Fruit fly (Drosophila melanogaster): ENCODE measurements around the gene CCT6.

The CCT6 gene

dm6 chrX:15785429-15786239, 39.2 kb downstream of the CCT6 start, which contains the start of the genes Paf-AHalpha and mRpS30 (continued):
- TF ChIP-seq pb (GFP tag; optimal IDR thresholded peaks at IDR 0.05) (no peak), tgo (GFP tag; IDR thresholded peaks at IDR 0.05) (no peak), zfh2 (GFP tag; optimal IDR thresholded peaks at IDR 0.05) (peak; percentile 1), CG11398 (GFP tag; optimal IDR thresholded peaks at IDR 0.05) (no peak), seq (GFP tag; IDR thresholded peaks at IDR 0.05) (no peak), CG34224 (GFP tag; IDR thresholded peaks at IDR 0.05; ENCODE audit: partially characterized antibody) (no peak), CG17829 (tag; optimal IDR thresholded peaks at IDR 0.05) (no peak), Tbp (GFP tag; optimal IDR thresholded peaks at IDR 0.05) (no peak), CG15269 (tag; optimal IDR thresholded peaks at IDR 0.05) (no peak), CG32767 (GFP tag; IDR thresholded peaks at IDR 0.05) (no peak), Scr (GFP tag; IDR thresholded peaks at IDR 0.05; ENCODE audit: partially characterized antibody) (peak; percentile 14; the same call in 1 of the 2 replicates), Atf6 (GFP tag; IDR thresholded peaks at IDR 0.05) (no peak), Optix (GFP tag; IDR thresholded peaks at IDR 0.05) (no peak), CG8924 (tag; optimal IDR thresholded peaks at IDR 0.05) (no peak), CG3995 (GFP tag; optimal IDR thresholded peaks at IDR 0.05) (peak; percentile 94), Antp (GFP tag; optimal IDR thresholded peaks at IDR 0.05) (no peak), CG6813 (GFP tag; optimal IDR thresholded peaks at IDR 0.05) (no peak), amos (GFP tag; IDR thresholded peaks at IDR 0.05; ENCODE audit: partially characterized antibody) (peak; percentile 14; the same call in 1 of the 2 replicates), slou (GFP tag; optimal IDR thresholded peaks at IDR 0.05) (no peak), crc (GFP tag; optimal IDR thresholded peaks at IDR 0.05) (no peak), oc (tag; optimal IDR thresholded peaks at IDR 0.05) (no peak), Hmx (GFP tag; optimal IDR thresholded peaks at IDR 0.05) (no peak), Fer3 (tag; optimal IDR thresholded peaks at IDR 0.05) (no peak), CG8944 (GFP tag; optimal IDR thresholded peaks at IDR 0.05) (no peak), pum (GFP tag; optimal IDR thresholded peaks at IDR 0.05) (no peak), shn (GFP tag; optimal IDR thresholded peaks at IDR 0.05) (no peak), pzg (GFP tag; optimal IDR thresholded peaks at IDR 0.05) (peak; percentile 58), CG4360 (GFP tag; IDR thresholded peaks at IDR 0.05) (no peak)

- TF ChIP-seq bbx (GFP tag; IDR thresholded peaks at IDR 0.05; ENCODE audit: partially characterized antibody) (0 out of 2 replicates have a peak, but pooled peaks have one; percentile 0), CG10274 (GFP tag; optimal IDR thresholded peaks at IDR 0.05) (peak; percentile 93), CG14667 (GFP tag; IDR thresholded peaks at IDR 0.05) (no peak), Med (GFP tag) (peak; percentile 15)
Observed at dm6 chrX:15786242-15786641, 39.8 kb downstream of the CCT6 start.

- TF ChIP-seq CG6813 (GFP tag; optimal IDR thresholded peaks at IDR 0.05) (peak; percentile 75), CG11456 (GFP tag; IDR thresholded peaks at IDR 0.05) (no peak), kah (GFP tag; optimal IDR thresholded peaks at IDR 0.05) (peak; percentile 36), Hr78 (GFP tag; optimal IDR thresholded peaks at IDR 0.05) (no peak), repo (GFP tag; optimal IDR thresholded peaks at IDR 0.05) (no peak), Blimp-1 (GFP tag; optimal IDR thresholded peaks at IDR 0.05) (peak; percentile 64), CG2199 (GFP tag; IDR thresholded peaks at IDR 0.05) (peak; percentile 68; the same call in 1 of the 3 replicates), CG6854 (GFP tag; optimal IDR thresholded peaks at IDR 0.05) (no peak), CG4328 (GFP tag; optimal IDR thresholded peaks at IDR 0.05) (peak; percentile 50), usp (GFP tag; optimal IDR thresholded peaks at IDR 0.05) (no peak), CG32772 (GFP tag; IDR thresholded peaks at IDR 0.05) (no peak), CG6254 (GFP tag; optimal IDR thresholded peaks at IDR 0.05) (peak; percentile 6), CG14710 (tag; optimal IDR thresholded peaks at IDR 0.05) (peak; percentile 47), CrebB (tag; optimal IDR thresholded peaks at IDR 0.05) (peak; percentile 76), CG3281 (GFP tag; optimal IDR thresholded peaks at IDR 0.05) (peak; percentile 16)
Observed at dm6 chrX:15788235-15789187, 42.1 kb downstream of the CCT6 start, which contains the start of gene Rhp. Gene Rhp, plus strand, starts transcription at chrX:15788897.

Measured in whole organism, embryonic.